Fruit fly (Drosophila melanogaster) whole organism, wandering third instar larva: ENCODE measurements around the gene Crg-1.

ENCODE experiments used
- CrebA ChIP-seq: fragments of 200-800 bp; sonication (Bioruptor generic); optimal IDR thresholded peaks from 2 replicates; lab custom pipeline; 2016; ENCODE audit warnings: missing biosample characterization, mild to moderate bottlenecking, missing genetic modification characterization, borderline replicate concordance
- Mio ChIP-seq: sonication (Bioruptor generic); optimal IDR thresholded peaks from 2 replicates; lab custom pipeline; 2016; ENCODE audit warnings: missing biosample characterization, missing genetic modification characterization
- h ChIP-seq: fragments of 200-800 bp; sonication (Bioruptor generic); optimal IDR thresholded peaks from 3 replicates; lab custom pipeline; 2016; ENCODE audit warnings: missing biosample characterization, mild to moderate bottlenecking, missing genetic modification characterization
- pan ChIP-seq: fragments of >200 bp; optimal IDR thresholded peaks from 2 replicates; lab custom pipeline; 2017
- psq ChIP-seq: fragments of 200-800 bp; sonication (Bioruptor generic); optimal IDR thresholded peaks from 3 replicates; lab custom pipeline; 2017; ENCODE audit warnings: missing biosample characterization, mild to moderate bottlenecking, missing genetic modification characterization, moderate library complexity

- TF ChIP-seq CrebA (GFP tag; lab: Kevin White, UChicago) (peak; percentile 29), h (GFP tag; lab: Kevin White, UChicago) (peak; percentile 7), psq (no peak), pan (lab: Kevin White, UChicago) (no peak), Mio (GFP tag; lab: Kevin White, UChicago) (no peak)
These were observed 47.9 kb downstream of the Crg-1 start for dm6 chrX:3840962-3841361.
